Fruit fly (Drosophila melanogaster) whole organism: Measurements from ENCODE around the gene CG12009.

Experiments used
- CG8478 ChIP-seq: fragments of >200 bp; optimal IDR thresholded peaks from 2 replicates; lab custom pipeline; 2018; ENCODE audit warnings: inconsistent platforms
- Dll ChIP-seq: fragments of >200 bp; optimal IDR thresholded peaks from 2 replicates; lab custom pipeline; 2017
- EcR ChIP-seq, 2 experiments: fragments of >200 bp; optimal IDR thresholded peaks; 2 replicates each; lab custom pipeline; 2017; ENCODE audit warnings: missing biosample characterization in 2 of 2, missing genetic modification characterization in 2 of 2, missing genetic modification reagents in 2 of 2
- pan ChIP-seq: fragments of >200 bp; optimal IDR thresholded peaks from 2 replicates; lab custom pipeline; 2017
- psq ChIP-seq: fragments of >200 bp; optimal IDR thresholded peaks from 2 replicates; lab custom pipeline; 2017
- usp ChIP-seq: fragments of >200 bp; optimal IDR thresholded peaks from 2 replicates; lab custom pipeline; 2017; ENCODE audit warnings: missing biosample characterization, missing genetic modification characterization, mixed read lengths

CG12009 gene

DNA sequence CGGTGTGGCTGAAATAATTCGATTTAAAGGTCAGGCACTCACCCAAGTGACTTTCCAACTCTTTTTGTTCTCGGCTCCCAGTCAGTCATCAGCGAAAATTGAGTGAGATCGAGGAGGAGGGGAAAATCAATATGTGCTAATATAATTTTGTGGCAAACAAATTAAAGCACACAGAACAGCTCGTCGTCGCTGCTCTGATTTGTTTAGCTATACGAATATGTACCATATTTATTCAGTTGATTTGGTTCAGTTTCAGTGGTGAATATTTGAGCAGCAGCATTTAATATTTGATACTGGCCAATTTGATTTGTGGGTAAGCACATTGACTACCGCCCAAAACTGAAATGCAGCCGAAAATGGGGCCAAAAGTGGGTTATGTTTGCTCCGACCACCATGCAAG lies 14.2 kb downstream of the CG12009 start:
- TF ChIP-seq Dll (lab: Kevin White, UChicago) (no peak), CG8478 (lab: Kevin White, UChicago) (no peak), psq (lab: Kevin White, UChicago) (no peak), usp (GFP tag; lab: Kevin White, UChicago) (no peak), EcR (GFP tag; optimal IDR thresholded peaks at IDR 0.05; lab: Kevin White, UChicago) (no peak), pan (lab: Kevin White, UChicago) (no peak)

DNA sequence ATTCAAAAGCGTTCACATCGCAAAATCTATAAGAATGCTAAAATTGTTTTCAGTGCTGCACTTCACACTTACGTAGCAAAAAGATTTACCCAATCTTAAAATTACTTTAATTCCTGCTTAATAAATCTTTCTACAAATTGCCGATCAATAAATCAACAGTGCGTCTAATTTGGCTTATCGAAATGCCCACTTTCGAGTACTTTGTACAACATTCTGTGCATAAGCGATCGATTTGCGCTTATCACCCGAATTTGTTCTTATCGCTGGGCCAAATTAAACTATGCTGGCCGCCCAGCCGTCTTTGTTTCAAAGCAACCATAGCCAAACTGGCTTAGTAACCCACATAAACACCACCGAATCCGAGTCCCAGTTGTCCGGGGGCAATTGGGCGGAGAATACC lies 15.3 kb downstream of the CG12009 start:
- TF ChIP-seq EcR (GFP tag; optimal IDR thresholded peaks at IDR 0.05; lab: Kevin White, UChicago) (no peak), Dll (lab: Kevin White, UChicago) (no peak), usp (GFP tag; lab: Kevin White, UChicago) (no peak), CG8478 (lab: Kevin White, UChicago) (no peak), pan (lab: Kevin White, UChicago) (no peak), psq (lab: Kevin White, UChicago) (no peak)

DNA sequence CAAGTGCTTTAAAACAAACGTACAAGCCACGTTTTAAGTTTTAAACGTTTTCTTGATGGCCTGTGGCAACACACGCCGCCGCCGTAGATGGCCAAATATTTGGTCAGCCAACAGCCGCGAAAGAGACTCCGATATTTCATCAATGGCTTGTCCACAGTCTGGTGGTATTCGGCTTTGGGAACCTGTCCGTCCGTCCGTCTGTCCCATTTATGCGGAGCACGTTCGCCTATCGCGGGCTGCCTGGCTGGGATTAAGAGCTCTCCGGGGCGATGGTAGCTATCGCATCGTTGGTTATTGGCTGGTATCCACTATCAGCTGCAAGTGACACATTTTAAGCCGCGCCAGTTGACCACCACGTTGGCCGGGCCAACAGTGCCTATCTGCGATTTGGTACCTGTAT lies 16.3 kb downstream of the CG12009 start:
- TF ChIP-seq Dll (lab: Kevin White, UChicago): no peak
- no peak for TF ChIP-seq psq (lab: Kevin White, UChicago)
- TF ChIP-seq pan (lab: Kevin White, UChicago): no peak
- TF ChIP-seq EcR (GFP tag; optimal IDR thresholded peaks at IDR 0.05; lab: Kevin White, UChicago): no peak

DNA sequence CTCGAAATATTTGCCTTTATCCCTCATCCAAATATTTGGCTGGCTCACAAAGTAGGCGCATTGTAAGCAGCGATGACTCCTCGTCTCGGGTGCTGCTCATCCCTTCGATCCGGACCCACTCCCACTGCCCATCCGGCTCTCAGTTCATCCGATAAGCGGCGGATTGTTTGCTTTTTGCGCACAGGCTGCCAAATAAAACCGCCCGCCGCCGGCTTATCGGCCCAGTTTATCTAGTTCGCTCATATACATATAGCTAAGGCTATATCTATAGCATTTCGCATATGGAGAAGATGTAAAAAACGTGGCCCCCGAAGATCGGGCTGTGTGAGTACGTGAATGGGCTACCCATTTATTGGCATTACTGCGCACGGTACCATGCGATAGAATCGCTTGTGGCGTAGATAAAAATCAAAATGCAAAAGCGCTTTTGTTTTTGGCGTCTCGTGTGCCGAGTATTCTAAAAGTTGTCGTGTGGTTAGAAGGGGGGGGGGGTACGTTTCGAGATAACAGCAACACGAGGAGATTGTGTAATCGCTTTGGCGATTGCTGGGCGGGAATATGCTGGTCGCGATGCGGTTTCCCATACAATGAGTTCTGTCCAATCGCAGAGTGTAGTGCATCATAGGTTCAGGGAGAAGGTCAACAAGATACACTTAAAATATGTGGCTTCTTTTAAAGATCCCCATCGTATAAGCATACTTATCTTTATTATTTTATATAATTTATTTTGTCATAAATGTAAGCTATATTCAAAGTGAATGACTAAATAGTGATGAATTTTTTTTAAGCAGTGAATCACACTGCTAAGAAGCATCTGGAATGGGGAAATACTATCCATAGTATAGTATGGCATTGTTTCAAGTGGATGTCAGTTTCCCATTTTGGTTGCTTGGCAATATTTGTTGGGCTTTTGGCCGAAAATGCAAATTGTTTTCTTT lies 17.7 kb downstream of the CG12009 start:
- TF ChIP-seq usp (GFP tag; lab: Kevin White, UChicago): no peak
- TF ChIP-seq psq (lab: Kevin White, UChicago): no peak
- TF ChIP-seq CG8478 (lab: Kevin White, UChicago): no peak
- no peak for TF ChIP-seq EcR (GFP tag; optimal IDR thresholded peaks at IDR 0.05; lab: Kevin White, UChicago)

DNA sequence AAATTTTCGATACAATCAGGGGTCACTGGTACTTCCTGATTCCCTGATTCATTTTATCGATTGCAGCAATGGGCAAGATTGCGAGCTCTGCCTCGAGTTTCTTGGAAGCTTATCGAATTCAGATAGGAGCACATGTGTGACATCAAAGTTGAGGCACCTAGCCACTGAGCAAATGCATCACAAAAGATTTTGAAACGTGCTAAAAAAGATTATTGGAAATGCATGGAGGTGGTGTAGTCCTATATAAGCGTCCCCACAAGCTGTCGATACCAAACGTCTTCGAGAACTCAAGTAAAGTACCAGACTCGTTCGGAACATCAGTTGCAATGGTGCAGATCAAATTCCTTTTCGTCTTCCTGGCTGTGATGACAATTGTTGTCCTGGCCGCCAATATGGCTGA lies 22.8 kb downstream of the CG12009 start, which contains the start of gene Drsl2:
TSS of gene Drsl2 (plus strand) at position 301 of the 400 bp plus-strand sequence.
- TF ChIP-seq CG8478 (lab: Kevin White, UChicago) (no peak), psq (lab: Kevin White, UChicago) (no peak), EcR (GFP tag; optimal IDR thresholded peaks at IDR 0.05; lab: Kevin White, UChicago) (no peak), Dll (lab: Kevin White, UChicago) (no peak), usp (GFP tag; lab: Kevin White, UChicago) (no peak), pan (lab: Kevin White, UChicago) (no peak)

DNA sequence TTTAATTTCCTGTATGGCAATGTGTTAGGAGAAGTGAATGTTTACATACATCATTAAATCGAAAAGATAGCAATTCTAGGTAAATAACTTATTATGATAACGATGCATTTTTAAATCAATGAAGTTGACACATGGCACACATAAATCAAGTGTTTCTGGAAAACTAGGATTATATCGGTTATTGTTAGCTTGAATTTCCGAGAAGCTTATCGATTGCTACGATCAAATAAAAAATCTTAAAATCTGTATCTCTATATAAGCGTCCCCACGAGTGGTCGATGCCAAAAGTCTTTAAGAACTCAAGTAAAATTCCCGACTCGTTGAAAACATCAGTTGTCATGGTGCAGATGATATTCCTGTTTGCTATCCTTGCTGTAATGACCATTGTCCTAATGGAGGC lies 23.4 kb downstream of the CG12009 start, which contains the start of gene Drsl3:
TSS of gene Drsl3 (plus strand) at position 301 of the 400 bp plus-strand sequence.
- no peak for TF ChIP-seq psq (lab: Kevin White, UChicago)
- no peak for TF ChIP-seq CG8478 (lab: Kevin White, UChicago)
- TF ChIP-seq pan (lab: Kevin White, UChicago): no peak
- TF ChIP-seq Dll (lab: Kevin White, UChicago): no peak
- TF ChIP-seq EcR (GFP tag; optimal IDR thresholded peaks at IDR 0.05; lab: Kevin White, UChicago): no peak
- TF ChIP-seq usp (GFP tag; lab: Kevin White, UChicago): no peak

DNA sequence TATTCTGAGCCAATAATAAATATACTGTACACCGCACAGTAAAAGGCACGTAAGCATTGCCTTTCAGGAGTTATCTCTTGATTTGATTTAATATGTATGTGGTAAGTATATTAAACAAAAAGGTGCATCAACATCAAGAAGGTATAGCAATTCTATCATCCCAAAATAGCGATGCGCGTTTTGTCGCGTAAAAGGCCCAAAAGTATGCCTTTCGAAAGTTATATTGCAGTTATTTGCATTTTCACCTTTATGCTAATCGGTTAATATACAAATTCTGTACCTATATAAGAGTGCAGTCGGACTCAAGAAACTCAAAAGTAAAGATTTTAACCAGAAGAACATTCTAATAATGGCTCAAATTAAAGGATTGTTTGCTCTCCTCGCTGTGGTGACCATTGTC lies 24.0 kb downstream of the CG12009 start, which contains the start of gene Drsl4:
TSS of gene Drsl4 (plus strand) at position 333 of the 400 bp plus-strand sequence.
- TF ChIP-seq CG8478 (lab: Kevin White, UChicago) (no peak), pan (lab: Kevin White, UChicago) (no peak)

DNA sequence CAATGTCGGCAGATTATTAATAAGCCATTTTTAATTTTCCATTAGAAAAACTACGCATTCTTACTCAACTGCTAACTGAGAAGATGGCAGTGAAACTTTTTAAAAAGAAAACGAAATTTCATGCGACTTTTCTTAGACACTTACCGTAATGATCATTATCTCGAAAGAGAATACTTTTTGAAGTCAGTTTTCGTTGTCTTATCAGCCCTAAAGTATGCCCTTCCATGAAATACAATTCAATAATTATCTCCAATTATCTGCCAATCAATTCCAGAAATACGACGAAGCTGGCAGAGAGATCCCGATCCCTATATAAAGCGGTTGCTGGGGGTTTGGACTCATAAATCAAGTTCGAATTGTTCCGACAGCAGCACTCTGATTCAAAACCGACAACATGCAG lies 25.2 kb downstream of the CG12009 start, which contains the start of gene Drsl5:
TSS of gene Drsl5 (plus strand) at position 341 of the 400 bp plus-strand sequence.
- TF ChIP-seq pan (lab: Kevin White, UChicago) (no peak), EcR (GFP tag; optimal IDR thresholded peaks at IDR 0.05; lab: Kevin White, UChicago) (no peak), psq (lab: Kevin White, UChicago) (no peak), CG8478 (lab: Kevin White, UChicago) (no peak), usp (GFP tag; lab: Kevin White, UChicago) (no peak), Dll (lab: Kevin White, UChicago) (no peak)

DNA sequence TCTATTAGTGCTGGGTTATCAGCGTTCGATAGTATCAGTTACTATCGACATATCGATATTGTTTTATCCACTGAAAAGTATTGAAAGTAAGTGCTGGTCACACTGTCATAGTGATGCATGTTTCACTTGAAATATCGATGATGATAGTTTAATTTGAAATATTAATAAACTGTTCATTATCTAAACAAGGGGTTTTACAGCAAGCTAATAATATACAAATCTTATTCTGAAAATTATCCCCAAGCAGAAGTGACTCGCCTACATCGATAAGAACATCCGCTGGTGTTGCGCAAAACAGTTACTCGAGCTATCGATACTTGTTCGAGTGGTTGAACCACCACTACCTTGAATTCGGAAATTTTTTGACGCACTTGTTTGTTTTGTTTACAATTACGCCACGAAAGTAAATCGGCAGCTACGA lies 28.0 kb downstream of the CG12009 start, which contains the start of the genes PIG-C, CG12016 and Dpm2:
TSS of gene PIG-C (minus strand) at position 10 of the 421 bp plus-strand sequence.
TSS of gene CG12016 (plus strand) at position 333 of the 421 bp plus-strand sequence.
TSS of gene Dpm2 (plus strand) at position 333 of the 421 bp plus-strand sequence.
- TF ChIP-seq pan (lab: Kevin White, UChicago) (no peak), EcR (GFP tag; optimal IDR thresholded peaks at IDR 0.05; lab: Kevin White, UChicago) (no peak), CG8478 (lab: Kevin White, UChicago) (no peak), Dll (lab: Kevin White, UChicago) (no peak), psq (lab: Kevin White, UChicago) (no peak), usp (GFP tag; lab: Kevin White, UChicago) (no peak)

DNA sequence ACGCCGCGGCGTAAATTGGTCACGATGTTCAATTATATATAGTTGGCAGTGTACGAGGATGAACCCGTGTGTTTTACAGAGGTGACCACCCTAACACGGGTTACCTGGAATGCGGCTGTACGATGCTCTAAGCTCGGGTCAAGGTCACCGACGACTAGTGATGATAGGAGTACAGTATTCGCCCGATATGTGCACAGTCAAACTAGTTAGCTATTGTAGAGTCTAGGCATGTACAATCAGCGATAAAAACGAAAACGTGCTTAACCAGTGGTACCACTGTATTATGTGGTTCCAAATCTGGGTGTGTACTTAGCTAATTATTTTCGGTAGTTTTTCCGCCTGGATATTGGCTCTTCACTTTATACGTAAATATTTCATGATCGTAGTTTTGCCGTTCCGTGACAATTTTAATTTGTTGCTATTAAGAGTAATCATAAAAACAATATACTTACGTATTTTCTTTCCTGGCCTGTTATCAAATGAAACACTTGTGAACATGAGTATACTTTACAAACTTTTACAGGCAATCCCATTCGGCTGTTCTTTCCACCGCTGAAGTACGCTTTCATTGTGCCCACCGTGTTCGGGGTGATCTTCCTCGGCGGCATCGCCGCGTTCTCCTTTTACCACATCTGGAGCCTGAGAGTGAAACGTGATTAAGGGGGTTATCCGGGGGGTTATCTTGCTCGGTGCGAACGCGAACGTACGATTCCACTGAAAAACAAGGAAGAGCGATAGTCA lies 28.9 kb downstream of the CG12009 start:
- TF ChIP-seq EcR (GFP tag; optimal IDR thresholded peaks at IDR 0.05; lab: Kevin White, UChicago): no peak
- no peak for TF ChIP-seq usp (GFP tag; lab: Kevin White, UChicago)
- TF ChIP-seq Dll (lab: Kevin White, UChicago): no peak

DNA sequence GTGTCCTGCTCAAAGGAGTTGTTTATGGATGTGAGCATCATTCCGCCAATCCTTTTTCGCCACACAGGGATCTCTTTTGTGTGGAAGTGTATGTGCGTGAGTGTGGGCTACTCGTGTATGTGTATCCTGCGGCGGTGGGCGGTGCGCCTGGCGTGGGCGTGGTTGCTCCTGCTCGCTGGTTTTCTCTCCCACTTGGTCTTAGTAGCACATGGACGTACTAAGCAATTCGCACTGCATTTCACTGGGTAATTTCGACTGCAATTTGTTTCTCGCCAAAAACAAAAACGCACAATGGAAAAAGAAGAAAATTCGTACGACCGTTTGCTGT lies 34.3 kb downstream of the CG12009 start:
- no peak for TF ChIP-seq psq (lab: Kevin White, UChicago)
- no peak for TF ChIP-seq pan (lab: Kevin White, UChicago)
- TF ChIP-seq Dll (lab: Kevin White, UChicago): no peak
- TF ChIP-seq usp (GFP tag; lab: Kevin White, UChicago): no peak
- no peak for TF ChIP-seq CG8478 (lab: Kevin White, UChicago)
- no peak for TF ChIP-seq EcR (GFP tag; optimal IDR thresholded peaks at IDR 0.05; lab: Kevin White, UChicago)
